Fruit fly (Drosophila melanogaster) whole organism, prepupa: Measurements from ENCODE around the gene Rabex-5.

ENCODE experiments used
- Blimp-1 ChIP-seq: fragments of 200-800 bp; sonication (Bioruptor generic); optimal IDR thresholded peaks from 3 replicates; lab custom pipeline; 2017; ENCODE audit warnings: missing biosample characterization, missing genetic modification characterization, mild to moderate bottlenecking, moderate library complexity, missing genetic modification reagents
- CG10631 ChIP-seq: fragments of 200-800 bp; sonication (Bioruptor generic); optimal IDR thresholded peaks from 2 replicates; lab custom pipeline; 2016; ENCODE audit warnings: missing biosample characterization, missing genetic modification characterization
- CG10669 ChIP-seq: fragments of 200-800 bp; sonication (Bioruptor generic); optimal IDR thresholded peaks from 3 replicates; lab custom pipeline; 2018; ENCODE audit warnings: missing biosample characterization, mild to moderate bottlenecking, missing genetic modification characterization, moderate library complexity
- CG11294 ChIP-seq: fragments of 200-800 bp; sonication (Bioruptor generic); IDR thresholded peaks from 2 replicates; pipeline ENCODE4 v1.3.6; 2022; ENCODE audit warnings: missing biosample characterization, missing genetic modification characterization
- CG11902 ChIP-seq: fragments of 200-800 bp; sonication (Bioruptor generic); optimal IDR thresholded peaks from 3 replicates; lab custom pipeline; 2016; ENCODE audit warnings: missing biosample characterization, missing genetic modification characterization
- CG15336 ChIP-seq: fragments of 200-800 bp; sonication (Bioruptor generic); IDR thresholded peaks from 2 replicates; pipeline ENCODE4 v1.3.6; 2022; ENCODE audit warnings: missing biosample characterization, missing genetic modification characterization
- CG1621 ChIP-seq: fragments of 200-800 bp; sonication (Bioruptor generic); optimal IDR thresholded peaks from 3 replicates; lab custom pipeline; 2018; ENCODE audit warnings: missing biosample characterization, mild to moderate bottlenecking, missing genetic modification characterization
- CG16779 ChIP-seq: fragments of 200-800 bp; sonication (Bioruptor generic); optimal IDR thresholded peaks from 3 replicates; lab custom pipeline; 2017; ENCODE audit warnings: missing biosample characterization, mild to moderate bottlenecking, missing genetic modification characterization
- CG3032 ChIP-seq: fragments of 200-800 bp; optimal IDR thresholded peaks from 2 replicates; lab custom pipeline; 2019; ENCODE audit warnings: missing biosample characterization, mild to moderate bottlenecking, missing genetic modification characterization, moderate library complexity
- CG31627 ChIP-seq: fragments of 200-800 bp; sonication (Bioruptor generic); optimal IDR thresholded peaks from 3 replicates; lab custom pipeline; 2016; ENCODE audit warnings: missing biosample characterization, missing genetic modification characterization
- CG32006 ChIP-seq: fragments of 200-800 bp; sonication (Bioruptor generic); optimal IDR thresholded peaks from 3 replicates; lab custom pipeline; 2017; ENCODE audit warnings: missing biosample characterization, mild to moderate bottlenecking, missing genetic modification characterization
- CG34406 ChIP-seq: fragments of 200-800 bp; sonication (Bioruptor generic); optimal IDR thresholded peaks from 3 replicates; lab custom pipeline; 2016; ENCODE audit warnings: missing biosample characterization, missing genetic modification characterization
- CG3919 ChIP-seq: fragments of 200-800 bp; sonication (Bioruptor generic); optimal IDR thresholded peaks from 3 replicates; lab custom pipeline; 2016; ENCODE audit warnings: missing biosample characterization, missing genetic modification characterization
- CG4318 ChIP-seq: fragments of 200-800 bp; sonication (Bioruptor generic); optimal IDR thresholded peaks from 3 replicates; lab custom pipeline; 2017; ENCODE audit warnings: missing biosample characterization, mild to moderate bottlenecking, missing genetic modification characterization
- CG6163 ChIP-seq: fragments of 200-800 bp; sonication (Bioruptor generic); IDR thresholded peaks from 3 replicates; pipeline ENCODE4 v1.3.6; 2022; ENCODE audit warnings: missing biosample characterization, missing genetic modification characterization
- CG6276 ChIP-seq: fragments of 200-800 bp; sonication (Bioruptor generic); optimal IDR thresholded peaks from 2 replicates; lab custom pipeline; 2017; ENCODE audit warnings: missing biosample characterization, mild to moderate bottlenecking, missing genetic modification characterization
- CG6792 ChIP-seq: fragments of 200-800 bp; sonication (Bioruptor generic); optimal IDR thresholded peaks from 3 replicates; lab custom pipeline; 2016; ENCODE audit warnings: missing biosample characterization, missing genetic modification characterization
- CG6808 ChIP-seq: fragments of 200-800 bp; sonication (Bioruptor generic); optimal IDR thresholded peaks from 3 replicates; lab custom pipeline; 2017; ENCODE audit warnings: missing biosample characterization, missing genetic modification characterization, mild to moderate bottlenecking, moderate library complexity, missing genetic modification reagents
- CG6854 ChIP-seq: fragments of 200-800 bp; sonication (Bioruptor generic); optimal IDR thresholded peaks from 2 replicates; lab custom pipeline; 2017; ENCODE audit warnings: missing biosample characterization, mild to moderate bottlenecking, missing genetic modification characterization
- CG8319 ChIP-seq: fragments of 200-800 bp; sonication (Bioruptor generic); optimal IDR thresholded peaks from 3 replicates; lab custom pipeline; 2016; ENCODE audit warnings: missing biosample characterization, missing genetic modification characterization
- CG8632 ChIP-seq: fragments of 200-800 bp; sonication (Bioruptor generic); optimal IDR thresholded peaks from 3 replicates; lab custom pipeline; 2016; ENCODE audit warnings: missing biosample characterization, missing genetic modification characterization
- Eip75B ChIP-seq: fragments of 200-800 bp; sonication (Bioruptor generic); optimal IDR thresholded peaks from 3 replicates; lab custom pipeline; 2016; ENCODE audit warnings: missing biosample characterization, missing genetic modification characterization
- Eip78C ChIP-seq: fragments of 200-800 bp; sonication (Bioruptor generic); peaks from one replicate; lab custom pipeline; 2016; ENCODE audit warnings: missing biosample characterization, missing genetic modification characterization
- Ets21C ChIP-seq: fragments of 200-800 bp; sonication (Bioruptor generic); optimal IDR thresholded peaks from 3 replicates; lab custom pipeline; 2016; ENCODE audit warnings: missing biosample characterization, missing genetic modification characterization
- Ets96B ChIP-seq: fragments of 200-800 bp; optimal IDR thresholded peaks from 2 replicates; lab custom pipeline; 2019; ENCODE audit warnings: missing biosample characterization, mild to moderate bottlenecking, missing genetic modification characterization, moderate library complexity
- Gug ChIP-seq: fragments of 200-800 bp; sonication (Bioruptor generic); IDR thresholded peaks from 2 replicates; pipeline ENCODE4 v1.3.6; 2022; ENCODE audit warnings: missing biosample characterization, missing genetic modification characterization
- Hr39 ChIP-seq: fragments of 200-800 bp; sonication (Bioruptor generic); optimal IDR thresholded peaks from 2 replicates; lab custom pipeline; 2016; ENCODE audit warnings: missing biosample characterization, missing genetic modification characterization
- Lpt ChIP-seq: fragments of 200-800 bp; sonication (Bioruptor generic); optimal IDR thresholded peaks from 3 replicates; lab custom pipeline; 2016; ENCODE audit warnings: missing biosample characterization, missing genetic modification characterization
- Met ChIP-seq: fragments of 200-800 bp; sonication (Bioruptor generic); optimal IDR thresholded peaks from 3 replicates; lab custom pipeline; 2016; ENCODE audit warnings: missing biosample characterization, missing genetic modification characterization
- Smox ChIP-seq: fragments of 200-800 bp; sonication (Bioruptor generic); optimal IDR thresholded peaks from 3 replicates; lab custom pipeline; 2016; ENCODE audit warnings: missing biosample characterization, missing genetic modification characterization
- Sox102F ChIP-seq: fragments of 200-800 bp; sonication (Bioruptor generic); optimal IDR thresholded peaks from 2 replicates; lab custom pipeline; 2016; ENCODE audit warnings: missing biosample characterization, mild to moderate bottlenecking, missing genetic modification characterization
- Sox14 ChIP-seq: fragments of 200-800 bp; sonication (Bioruptor generic); optimal IDR thresholded peaks from 3 replicates; lab custom pipeline; 2016; ENCODE audit warnings: missing biosample characterization, missing genetic modification characterization
- achi ChIP-seq: fragments of 200-800 bp; sonication (Bioruptor generic); optimal IDR thresholded peaks from 3 replicates; lab custom pipeline; 2016; ENCODE audit warnings: missing biosample characterization, missing genetic modification characterization
- acj6 ChIP-seq: fragments of 200-800 bp; sonication (Bioruptor generic); optimal IDR thresholded peaks from 3 replicates; lab custom pipeline; 2016; ENCODE audit warnings: missing biosample characterization, missing genetic modification characterization
- cyc ChIP-seq: fragments of 200-800 bp; sonication (Bioruptor generic); optimal IDR thresholded peaks from 3 replicates; lab custom pipeline; 2016; ENCODE audit warnings: missing biosample characterization, missing genetic modification characterization
- dac ChIP-seq: fragments of 200-800 bp; sonication (Bioruptor generic); optimal IDR thresholded peaks from 2 replicates; lab custom pipeline; 2017; ENCODE audit warnings: missing biosample characterization, mild to moderate bottlenecking, missing genetic modification characterization
- esn ChIP-seq: fragments of 200-800 bp; sonication (Bioruptor generic); optimal IDR thresholded peaks from 2 replicates; lab custom pipeline; 2016; ENCODE audit warnings: missing biosample characterization, mild to moderate bottlenecking, missing genetic modification characterization, moderate library complexity
- fd85E ChIP-seq: fragments of 200-800 bp; sonication (Bioruptor generic); optimal IDR thresholded peaks from 3 replicates; lab custom pipeline; 2016; ENCODE audit warnings: missing biosample characterization, missing genetic modification characterization
- fkh ChIP-seq: fragments of 200-800 bp; sonication (Bioruptor generic); optimal IDR thresholded peaks from 3 replicates; lab custom pipeline; 2017; ENCODE audit warnings: missing biosample characterization, mild to moderate bottlenecking, missing genetic modification characterization, moderate library complexity
- lz ChIP-seq: fragments of 200-800 bp; sonication (Bioruptor generic); optimal IDR thresholded peaks from 3 replicates; lab custom pipeline; 2016; ENCODE audit warnings: missing biosample characterization, missing genetic modification characterization
- net ChIP-seq: fragments of 200-800 bp; sonication (Bioruptor generic); optimal IDR thresholded peaks from 3 replicates; lab custom pipeline; 2016; ENCODE audit warnings: missing biosample characterization, missing genetic modification characterization
- salr ChIP-seq, 2 experiments: fragments of 200-800 bp; sonication (Bioruptor generic); optimal IDR thresholded peaks; 3 replicates each; lab custom pipeline; 2016 to 2018; ENCODE audit warnings: missing biosample characterization in 2 of 2, missing genetic modification characterization in 2 of 2, mild to moderate bottlenecking in 1 of 2
- spab ChIP-seq: fragments of 200-800 bp; sonication (Bioruptor generic); optimal IDR thresholded peaks from 2 replicates; lab custom pipeline; 2017; ENCODE audit warnings: missing biosample characterization, mild to moderate bottlenecking, missing genetic modification characterization, missing genetic modification reagents
- ss ChIP-seq, 2 experiments: fragments of 200-800 bp; sonication (Bioruptor generic); optimal IDR thresholded peaks; 2 replicates in 1 of 2; 3 replicates in 1 of 2; lab custom pipeline; 2017 to 2018; ENCODE audit warnings: mild to moderate bottlenecking in 2 of 2, missing biosample characterization in 2 of 2, missing genetic modification characterization in 2 of 2, moderate library complexity in 1 of 2
- svp ChIP-seq: fragments of 200-800 bp; sonication (Bioruptor generic); peaks from one replicate; lab custom pipeline; 2016; ENCODE audit warnings: missing biosample characterization, missing genetic modification characterization
- topi ChIP-seq: fragments of 200-800 bp; sonication (Bioruptor generic); optimal IDR thresholded peaks from 3 replicates; lab custom pipeline; 2016; ENCODE audit warnings: missing biosample characterization, missing genetic modification characterization
- vri ChIP-seq: fragments of 200-800 bp; sonication (Bioruptor generic); optimal IDR thresholded peaks from 3 replicates; lab custom pipeline; 2016; ENCODE audit warnings: missing biosample characterization, mild to moderate bottlenecking, missing genetic modification characterization

The Rabex-5 gene

DNA sequence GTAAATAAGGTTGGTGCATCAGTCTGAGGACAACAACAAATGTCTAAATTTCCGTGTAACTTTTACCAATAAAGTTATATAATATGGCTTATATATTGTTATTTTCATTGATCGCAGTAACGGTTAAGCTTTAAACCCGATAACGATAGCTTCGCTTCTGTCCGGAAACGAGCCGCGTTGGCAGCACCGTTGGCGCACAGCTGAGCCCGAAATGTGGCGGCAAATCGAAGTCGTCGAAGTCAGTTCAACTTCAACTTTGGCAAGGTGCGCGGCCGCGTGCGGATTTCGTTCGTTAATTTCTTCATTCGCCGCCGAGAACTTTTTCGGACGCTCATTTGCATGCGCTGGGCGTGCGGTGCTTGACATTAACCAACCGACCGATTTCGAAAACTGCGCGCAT, 22.5 kb downstream of the Rabex-5 start, which contains the start of gene Myo61F (continued):
- no peak for TF ChIP-seq CG32006 (GFP tag; lab: Kevin White, UChicago)
- TF ChIP-seq CG6854 (GFP tag; lab: Kevin White, UChicago) = peak; percentile 30
- no peak for TF ChIP-seq acj6 (GFP tag; lab: Kevin White, UChicago)
- TF ChIP-seq svp (GFP tag; lab: Kevin White, UChicago) = peak; percentile 74
- no peak for TF ChIP-seq lz (GFP tag; lab: Kevin White, UChicago)
- TF ChIP-seq net (GFP tag; lab: Kevin White, UChicago) = no peak
- TF ChIP-seq CG6808 = no peak
- TF ChIP-seq topi (GFP tag; lab: Kevin White, UChicago) = no peak
- TF ChIP-seq cyc (GFP tag; lab: Kevin White, UChicago) = no peak
- TF ChIP-seq CG3032 = no peak
- peak; percentile 79 for TF ChIP-seq vri (GFP tag; lab: Kevin White, UChicago)

DNA sequence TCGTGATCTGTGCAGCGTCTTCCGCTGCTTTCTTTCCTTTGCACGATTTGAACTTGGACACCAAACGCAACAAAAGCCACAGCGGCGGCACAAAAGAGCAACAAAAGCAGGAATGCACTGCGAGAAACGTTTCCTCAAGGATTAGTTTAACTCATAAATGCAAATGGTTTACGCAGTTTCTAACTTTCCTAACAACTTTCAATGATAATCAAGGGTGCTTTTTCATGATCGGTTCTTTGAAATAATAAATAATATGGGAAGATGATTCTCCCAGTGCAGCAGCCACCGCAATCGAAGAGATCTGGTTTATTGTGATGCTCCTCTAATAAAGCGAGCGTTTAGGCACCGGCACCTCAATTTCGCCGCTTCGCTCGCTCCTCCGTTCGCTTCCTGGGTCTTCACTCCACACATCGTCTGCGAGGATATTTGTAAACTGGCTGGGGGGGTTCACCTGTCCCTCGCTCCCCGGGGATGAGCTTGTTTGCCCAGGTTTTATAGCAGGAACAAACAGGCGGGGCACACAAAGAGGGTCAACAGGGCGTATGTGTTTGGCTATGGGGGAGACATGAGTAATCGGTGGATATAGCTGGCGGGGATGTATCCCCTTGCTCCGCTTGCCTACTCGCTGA, 23.5 kb downstream of the Rabex-5 start:
- TF ChIP-seq Sox102F (GFP tag; lab: Kevin White, UChicago) = peak; percentile 98
- TF ChIP-seq CG11294 (GFP tag; lab: Robert Waterston, UW) = peak; percentile 82
- TF ChIP-seq Ets21C (GFP tag; lab: Kevin White, UChicago) = peak; percentile 95
- peak; percentile 97 for TF ChIP-seq CG32006 (GFP tag; lab: Kevin White, UChicago)
- TF ChIP-seq CG11902 (GFP tag; lab: Kevin White, UChicago) = peak; percentile 91
- peak; percentile 83 for TF ChIP-seq spab (GFP tag; lab: Kevin White, UChicago)
- peak; percentile 67 to 70 for TF ChIP-seq ss (GFP tag; optimal IDR thresholded peaks at IDR 0.05; lab: Kevin White, UChicago)
- TF ChIP-seq Ets96B (tag; lab: Kevin White, UChicago) = peak; percentile 91
- peak; percentile 83 for TF ChIP-seq CG6808
- peak; percentile 87 for TF ChIP-seq fd85E
- TF ChIP-seq CG6163 (GFP tag; lab: Robert Waterston, UW) = peak; percentile 97
- peak; percentile 95 for TF ChIP-seq CG6792
- TF ChIP-seq CG34406 (GFP tag; lab: Kevin White, UChicago) = peak; percentile 94
- peak; percentile 76 for TF ChIP-seq CG16779 (tag; lab: Kevin White, UChicago)
- peak; percentile 94 for TF ChIP-seq net (GFP tag; lab: Kevin White, UChicago)
- TF ChIP-seq vri (GFP tag; lab: Kevin White, UChicago) = peak; percentile 98
- TF ChIP-seq esn = peak; percentile 99
- TF ChIP-seq lz (GFP tag; lab: Kevin White, UChicago) = peak; percentile 97
- no peak for TF ChIP-seq fkh (GFP tag; lab: Kevin White, UChicago)
- peak; percentile 90 for TF ChIP-seq dac (GFP tag; lab: Kevin White, UChicago)
- peak; percentile 94 for TF ChIP-seq CG4318 (GFP tag; lab: Kevin White, UChicago)
- peak; percentile 98 for TF ChIP-seq Sox14 (GFP tag; lab: Kevin White, UChicago)
- peak; percentile 95 for TF ChIP-seq CG10631 (GFP tag; lab: Kevin White, UChicago)
- peak; percentile 98 for TF ChIP-seq CG6854 (GFP tag; lab: Kevin White, UChicago)
- TF ChIP-seq CG10669 (GFP tag; lab: Kevin White, UChicago) = peak; percentile 83
- peak; percentile 97 for TF ChIP-seq Smox (GFP tag; lab: Kevin White, UChicago)
- peak; percentile 96 for TF ChIP-seq Eip75B (GFP tag; lab: Kevin White, UChicago)
- peak; percentile 98 for TF ChIP-seq Hr39 (GFP tag; lab: Kevin White, UChicago)
- peak; percentile 94 for TF ChIP-seq Lpt
- peak; percentile 91 for TF ChIP-seq CG6276 (GFP tag; lab: Kevin White, UChicago)
- TF ChIP-seq CG3919 (GFP tag; lab: Kevin White, UChicago) = peak; percentile 97
- peak; percentile 99 for TF ChIP-seq svp (GFP tag; lab: Kevin White, UChicago)
- peak; percentile 97 for TF ChIP-seq topi (GFP tag; lab: Kevin White, UChicago)
- TF ChIP-seq Met (GFP tag; lab: Kevin White, UChicago) = peak; percentile 99
- peak; percentile 97 for TF ChIP-seq Eip78C
- TF ChIP-seq salr (GFP tag; optimal IDR thresholded peaks at IDR 0.05; lab: Kevin White, UChicago) = peak; percentile 78 to 95
- peak; percentile 96 for TF ChIP-seq achi (GFP tag; lab: Kevin White, UChicago)
- TF ChIP-seq acj6 (GFP tag; lab: Kevin White, UChicago) = peak; percentile 97
- TF ChIP-seq Gug (GFP tag; lab: Robert Waterston, UW) = peak; percentile 91
- peak; percentile 98 for TF ChIP-seq CG31627 (GFP tag; lab: Kevin White, UChicago)
- TF ChIP-seq CG1621 (tag; lab: Kevin White, UChicago) = peak; percentile 84
- TF ChIP-seq CG15336 (GFP tag; lab: Robert Waterston, UW) = peak; percentile 96
- TF ChIP-seq Blimp-1 (GFP tag; lab: Kevin White, UChicago) = peak; percentile 89
- peak; percentile 81 for TF ChIP-seq CG3032
- peak; percentile 90 for TF ChIP-seq CG8632 (GFP tag; lab: Kevin White, UChicago)
- peak; percentile 90 for TF ChIP-seq CG8319 (GFP tag; lab: Kevin White, UChicago)
